Worm (Caenorhabditis elegans) whole organism, L4 larva: ENCODE results near the gene nhr-153.

Experiments
- Y48G9A.11 ChIP-seq: fragments of 200-800 bp; sonication (Bioruptor generic); IDR thresholded peaks from 2 replicates; pipeline ENCODE4 v1.3.6; 2022; ENCODE audit warnings: missing genetic modification reagents, missing genetic modification characterization, missing compliant biosample characterization
- aha-1 ChIP-seq: fragments of 150-350 bp; peaks from one replicate; lab custom pipeline; 2014; ENCODE audit warnings: missing biosample characterization, missing genetic modification characterization
- aly-2 ChIP-seq: sonication (generic microtip); optimal IDR thresholded peaks from 2 replicates; lab custom pipeline; 2018; ENCODE audit warnings: missing biosample characterization, missing genetic modification characterization
- arid-1 ChIP-seq: fragments of 200-800 bp; sonication (Bioruptor generic); conservative IDR thresholded peaks from 2 replicates; pipeline ENCODE4 v1.3.6; 2022; ENCODE audit warnings: missing genetic modification reagents, missing genetic modification characterization, missing compliant biosample characterization
- daf-16 ChIP-seq, 3 experiments: sonication (generic microtip); optimal IDR thresholded peaks; 2 replicates each; lab custom pipeline; 2016 to 2017; ENCODE audit warnings: missing genetic modification characterization in 3 of 3, missing genetic modification reagents in 3 of 3, mild to moderate bottlenecking in 2 of 3, missing compliant biosample characterization in 2 of 3, missing biosample characterization in 1 of 3, moderate library complexity in 1 of 3
- dmd-6 ChIP-seq: fragments of 200-800 bp; sonication (Bioruptor generic); IDR thresholded peaks from 2 replicates; pipeline ENCODE4 v1.3.6; 2022; ENCODE audit warnings: missing genetic modification reagents, missing genetic modification characterization, missing compliant biosample characterization
- dmd-8 ChIP-seq: fragments of 200-800 bp; sonication (Bioruptor generic); IDR thresholded peaks from 2 replicates; pipeline ENCODE4 v1.3.6; 2022; ENCODE audit warnings: missing genetic modification characterization, missing compliant biosample characterization
- dpl-1 ChIP-seq: fragments of 150-350 bp; optimal IDR thresholded peaks from 2 replicates; lab custom pipeline; 2014; ENCODE audit warnings: missing biosample characterization, missing genetic modification reagents, missing genetic modification characterization
- dve-1 ChIP-seq: sonication (generic microtip); optimal IDR thresholded peaks from 2 replicates; lab custom pipeline; 2017; ENCODE audit warnings: antibody characterized with exemption, mild to moderate bottlenecking, missing genetic modification characterization, missing compliant biosample characterization; ENCODE audit not compliant: insufficient read depth
- egl-43 ChIP-seq: fragments of 200-800 bp; sonication (Bioruptor generic); IDR thresholded peaks from 2 replicates; pipeline ENCODE4 v1.3.6; 2022; ENCODE audit warnings: missing genetic modification reagents, missing genetic modification characterization, missing compliant biosample characterization
- hlh-30 ChIP-seq: sonication (generic microtip); optimal IDR thresholded peaks from 2 replicates; lab custom pipeline; 2017; ENCODE audit warnings: antibody characterized with exemption, mild to moderate bottlenecking, missing genetic modification characterization, missing compliant biosample characterization; ENCODE audit not compliant: insufficient read depth
- lin-15B ChIP-seq: fragments of 150-350 bp; sonication (generic microtip); optimal IDR thresholded peaks from 3 replicates; lab custom pipeline; 2014; ENCODE audit warnings: missing biosample characterization, missing genetic modification characterization
- lin-29 ChIP-seq: fragments of 200-800 bp; sonication (Bioruptor generic); IDR thresholded peaks from 2 replicates; pipeline ENCODE4 v1.3.6; 2022; ENCODE audit warnings: missing genetic modification reagents, missing genetic modification characterization, missing compliant biosample characterization
- madf-5 ChIP-seq, 2 experiments: fragments of 200-800 bp; sonication (Bioruptor generic); IDR thresholded peaks; 2 replicates each; pipeline ENCODE4 v1.3.6; 2022; ENCODE audit warnings: missing compliant biosample characterization in 2 of 2, missing genetic modification characterization in 2 of 2
- madf-9 ChIP-seq: fragments of 200-800 bp; sonication (Bioruptor generic); conservative IDR thresholded peaks from 2 replicates; pipeline ENCODE4 v1.3.6; 2022; ENCODE audit warnings: missing genetic modification reagents, missing genetic modification characterization, missing compliant biosample characterization
- mdl-1 ChIP-seq, 2 experiments: fragments of 150-350 bp in 1 of 2; sonication (generic microtip) in 1 of 2; optimal IDR thresholded peaks; 2 replicates each; lab custom pipeline; 2014 to 2017; ENCODE audit warnings: missing biosample characterization in 2 of 2, missing genetic modification characterization in 2 of 2
- mep-1 ChIP-seq: fragments of 150-350 bp; sonication (generic microtip); optimal IDR thresholded peaks from 3 replicates; lab custom pipeline; 2014; ENCODE audit warnings: missing biosample characterization, missing genetic modification characterization
- mes-2 ChIP-seq: sonication (generic microtip); optimal IDR thresholded peaks from 2 replicates; lab custom pipeline; 2016; ENCODE audit warnings: missing genotype, mild to moderate bottlenecking, missing genetic modification characterization, missing compliant biosample characterization; ENCODE audit not compliant: poor library complexity, severe bottlenecking
- mxl-3 ChIP-seq: fragments of 200-800 bp; sonication (Bioruptor generic); optimal IDR thresholded peaks from 2 replicates; lab custom pipeline; 2018; ENCODE audit warnings: mild to moderate bottlenecking, missing genetic modification characterization, missing compliant biosample characterization
- nhr-10 ChIP-seq: fragments of 150-350 bp; optimal IDR thresholded peaks from 2 replicates; lab custom pipeline; 2014; ENCODE audit warnings: missing biosample characterization, missing genetic modification characterization
- nhr-237 ChIP-seq: sonication (generic microtip); optimal IDR thresholded peaks from 2 replicates; lab custom pipeline; 2017; ENCODE audit warnings: missing biosample characterization, missing genetic modification characterization
- nhr-28 ChIP-seq: fragments of 150-350 bp; optimal IDR thresholded peaks from 2 replicates; lab custom pipeline; 2014; ENCODE audit warnings: missing biosample characterization, missing genetic modification characterization
- nhr-48 ChIP-seq: sonication (generic microtip); optimal IDR thresholded peaks from 2 replicates; lab custom pipeline; 2016; ENCODE audit warnings: mild to moderate bottlenecking, missing genetic modification characterization, missing compliant biosample characterization
- nhr-6 ChIP-seq: fragments of 150-350 bp; optimal IDR thresholded peaks from 2 replicates; lab custom pipeline; 2014; ENCODE audit warnings: missing biosample characterization, missing genetic modification characterization
- nhr-76 ChIP-seq: fragments of 150-350 bp; optimal IDR thresholded peaks from 2 replicates; lab custom pipeline; 2014; ENCODE audit warnings: missing biosample characterization, missing genetic modification characterization
- nhr-77 ChIP-seq: fragments of 150-350 bp; optimal IDR thresholded peaks from 2 replicates; lab custom pipeline; 2014; ENCODE audit warnings: missing biosample characterization, missing genetic modification characterization
- pha-4 ChIP-seq, 2 experiments: fragments of 150-350 bp in 1 of 2; fragments of 200-800 bp in 1 of 2; sonication (Bioruptor generic) in 1 of 2; IDR thresholded peaks in 1 of 2; optimal IDR thresholded peaks in 1 of 2; 2 replicates each; pipeline versions ENCODE4 v1.3.6 to Lab custom; 2014 to 2022; ENCODE audit warnings: missing genetic modification characterization in 2 of 2, missing genetic modification reagents in 2 of 2, missing biosample characterization in 1 of 2, missing compliant biosample characterization in 1 of 2
- pqm-1 ChIP-seq: sonication (generic microtip); optimal IDR thresholded peaks from 2 replicates; lab custom pipeline; 2017; ENCODE audit warnings: missing biosample characterization, missing genetic modification characterization
- rbr-2 ChIP-seq: sonication (generic microtip); optimal IDR thresholded peaks from 2 replicates; lab custom pipeline; 2016; ENCODE audit warnings: missing genotype, missing genetic modification characterization, missing compliant biosample characterization
- set-16 ChIP-seq: fragments of 200-800 bp; sonication (Bioruptor generic); IDR thresholded peaks from 2 replicates; pipeline ENCODE4 v1.3.6; 2022; ENCODE audit warnings: missing genetic modification reagents, missing genetic modification characterization, missing compliant biosample characterization
- zfp-3 ChIP-seq: fragments of 200-800 bp; sonication (Bioruptor generic); conservative IDR thresholded peaks from 2 replicates; pipeline ENCODE4 v1.3.6; 2022; ENCODE audit warnings: missing genetic modification reagents, missing genetic modification characterization, missing compliant biosample characterization

nhr-153 gene

ce11 chrV:12100794-12101343 lies 3.2 kb upstream of the nhr-153 start, which contains the start of gene nhr-154 (continued):
- TF ChIP-seq nhr-28 (tag; lab: Kevin White, UChicago) (peak; percentile 39), pqm-1 (tag; lab: Kevin White, UChicago) (peak; percentile 4), madf-5 (GFP tag; IDR thresholded peaks at IDR 0.05; lab: Robert Waterston, UW) (no peak), rbr-2 (no peak), nhr-76 (no peak), nhr-237 (tag; lab: Kevin White, UChicago) (no peak), nhr-48 (no peak), zfp-3 (GFP tag; lab: Robert Waterston, UW) (no peak)
- TF ChIP-seq, all 104 proteins: peak for 11

- TF ChIP-seq dpl-1 (GFP tag; lab: Kevin White, UChicago): no peak
- peak; percentile 39 for TF ChIP-seq mxl-3
- no peak for TF ChIP-seq madf-9 (GFP tag; lab: Robert Waterston, UW)
- no peak for TF ChIP-seq lin-29 (GFP tag; lab: Robert Waterston, UW)
- peak; percentile 42 for TF ChIP-seq nhr-28 (tag; lab: Kevin White, UChicago)
- peak; percentile 26 for TF ChIP-seq dve-1 (tag; lab: Kevin White, UChicago)
- no peak for TF ChIP-seq daf-16 (GFP tag; optimal IDR thresholded peaks at IDR 0.05; lab: Kevin White, UChicago)
- peak; percentile 5 for TF ChIP-seq daf-16 (tag; optimal IDR thresholded peaks at IDR 0.05; lab: Kevin White, UChicago)
- no peak for TF ChIP-seq egl-43 (GFP tag; lab: Robert Waterston, UW)
- TF ChIP-seq madf-5 (GFP tag; IDR thresholded peaks at IDR 0.05; lab: Robert Waterston, UW): no peak
These were observed 2.8 kb downstream of the nhr-153 start, which contains the start of gene nhr-136 for ce11 chrV:12106841-12107240. Gene nhr-136 (plus strand): TSS chrV:12107141.

- TF ChIP-seq aha-1 (peak; percentile 23), mep-1 (tag; lab: Kevin White, UChicago) (no peak), dmd-8 (GFP tag; lab: Robert Waterston, UW) (no peak), madf-9 (GFP tag; lab: Robert Waterston, UW) (no peak), nhr-28 (tag; lab: Kevin White, UChicago) (peak; percentile 46), lin-29 (GFP tag; lab: Robert Waterston, UW) (no peak), nhr-6 (tag; lab: Kevin White, UChicago) (peak; percentile 53), Y48G9A.11 (GFP tag; lab: Robert Waterston, UW) (no peak), arid-1 (GFP tag; lab: Robert Waterston, UW) (no peak), set-16 (no peak), hlh-30 (tag; lab: Kevin White, UChicago) (peak; percentile 56), mes-2 (tag; lab: Kevin White, UChicago) (peak; percentile 19), dpl-1 (GFP tag; lab: Kevin White, UChicago) (peak; percentile 11), aly-2 (no peak), nhr-10 (tag; lab: Kevin White, UChicago) (no peak)
- TF ChIP-seq, all 104 proteins: peak for 6
These were observed 7.4 kb downstream of the nhr-153 start, which contains the start of gene lhpp-1 for ce11 chrV:12111452-12111851. Gene lhpp-1 (minus strand): TSS chrV:12111805.

- no peak for TF ChIP-seq lin-15B (tag; lab: Kevin White, UChicago)
- peak; percentile 85 for TF ChIP-seq pqm-1 (tag; lab: Kevin White, UChicago)
- no peak for TF ChIP-seq pha-4 (GFP tag; IDR thresholded peaks at IDR 0.05; lab: Robert Waterston, UW)
- TF ChIP-seq pha-4 (tag; optimal IDR thresholded peaks at IDR 0.05; lab: Kevin White, UChicago): no peak
- peak in 1 of 2 experiments; percentile 13 for TF ChIP-seq mdl-1 (tag; optimal IDR thresholded peaks at IDR 0.05; lab: Kevin White, UChicago)
- peak; percentile 3 for TF ChIP-seq nhr-77 (tag; lab: Kevin White, UChicago)
- peak; percentile 91 for TF ChIP-seq nhr-28 (tag; lab: Kevin White, UChicago)
- TF ChIP-seq aha-1: peak; percentile 30
- TF ChIP-seq mxl-3: peak; percentile 66
- TF ChIP-seq dmd-6 (GFP tag; lab: Robert Waterston, UW): peak; percentile 54
These were observed 9.7 kb downstream of the nhr-153 start for ce11 chrV:12113726-12114125.
